Fruit fly (Drosophila melanogaster) whole organism, embryonic: ENCODE data around the gene CG9706.

Experiments used
- BEAF-32 ChIP-seq: fragments of 200-800 bp; sonication (Bioruptor generic); optimal IDR thresholded peaks from 3 replicates; lab custom pipeline; 2017; ENCODE audit warnings: missing biosample characterization, missing genetic modification characterization, mild to moderate bottlenecking, moderate library complexity, missing genetic modification reagents
- BtbVII ChIP-seq: fragments of 200-800 bp; sonication (Bioruptor generic); optimal IDR thresholded peaks from 3 replicates; lab custom pipeline; 2017; ENCODE audit warnings: missing biosample characterization, mild to moderate bottlenecking, missing genetic modification characterization
- CG11247 ChIP-seq: fragments of 200-800 bp; sonication (Bioruptor generic); IDR thresholded peaks from 2 replicates; pipeline ENCODE4 v1.3.6; 2022; ENCODE audit warnings: missing biosample characterization, missing genetic modification characterization
- CG12236 ChIP-seq: fragments of 200-800 bp; sonication (Bioruptor generic); optimal IDR thresholded peaks from 2 replicates; lab custom pipeline; 2016; ENCODE audit warnings: missing biosample characterization, missing genetic modification characterization
- CG12391 ChIP-seq: fragments of 200-800 bp; sonication (Bioruptor generic); optimal IDR thresholded peaks from 3 replicates; lab custom pipeline; 2018; ENCODE audit warnings: missing biosample characterization, mild to moderate bottlenecking, missing genetic modification characterization, moderate library complexity
- CG13424 ChIP-seq: fragments of 200-800 bp; sonication (Bioruptor generic); optimal IDR thresholded peaks from 2 replicates; lab custom pipeline; 2019; ENCODE audit warnings: missing biosample characterization, mild to moderate bottlenecking, missing genetic modification characterization, moderate library complexity
- CG1602 ChIP-seq: fragments of 200-800 bp; sonication (Bioruptor generic); optimal IDR thresholded peaks from 3 replicates; lab custom pipeline; 2016; ENCODE audit warnings: missing biosample characterization, missing genetic modification characterization
- CG17612 ChIP-seq: fragments of 200-800 bp; sonication (Bioruptor generic); IDR thresholded peaks from 2 replicates; pipeline ENCODE4 v1.3.6; 2022; ENCODE audit warnings: missing biosample characterization, missing genetic modification characterization
- CG17912 ChIP-seq: fragments of 200-800 bp; sonication (Bioruptor generic); optimal IDR thresholded peaks from 2 replicates; lab custom pipeline; 2018; ENCODE audit warnings: missing biosample characterization, mild to moderate bottlenecking, missing genetic modification characterization
- CG18476 ChIP-seq: fragments of 200-800 bp; sonication (Bioruptor generic); optimal IDR thresholded peaks from 2 replicates; lab custom pipeline; 2016; ENCODE audit warnings: missing biosample characterization, mild to moderate bottlenecking, missing genetic modification characterization
- CG2712 ChIP-seq: fragments of 200-800 bp; optimal IDR thresholded peaks from 3 replicates; lab custom pipeline; 2019; ENCODE audit warnings: missing biosample characterization, mild to moderate bottlenecking, missing genetic modification characterization, moderate library complexity
- CG2875 ChIP-seq: fragments of 200-800 bp; sonication (Bioruptor generic); optimal IDR thresholded peaks from 2 replicates; lab custom pipeline; 2017; ENCODE audit warnings: missing biosample characterization, mild to moderate bottlenecking, missing genetic modification characterization, missing genetic modification reagents
- CG31365 ChIP-seq: fragments of 200-800 bp; sonication (Bioruptor generic); optimal IDR thresholded peaks from 2 replicates; lab custom pipeline; 2018; ENCODE audit warnings: missing biosample characterization, mild to moderate bottlenecking, missing genetic modification characterization
- CG32767 ChIP-seq: fragments of 200-800 bp; sonication (Bioruptor generic); IDR thresholded peaks from 2 replicates; pipeline ENCODE4 v1.3.6; 2022; ENCODE audit warnings: missing biosample characterization, missing genetic modification characterization
- CG4328 ChIP-seq: fragments of 200-800 bp; sonication (Bioruptor generic); optimal IDR thresholded peaks from 3 replicates; lab custom pipeline; 2017; ENCODE audit warnings: missing biosample characterization, missing genetic modification reagents, missing genetic modification characterization
- CG4404 ChIP-seq: fragments of 200-800 bp; sonication (Bioruptor generic); IDR thresholded peaks from 2 replicates; pipeline ENCODE4 v1.3.6; 2022; ENCODE audit warnings: missing biosample characterization, missing genetic modification characterization
- CG6254 ChIP-seq: fragments of 200-800 bp; sonication (Bioruptor generic); optimal IDR thresholded peaks from 3 replicates; lab custom pipeline; 2017; ENCODE audit warnings: mild to moderate bottlenecking, missing biosample characterization, missing genetic modification reagents, missing genetic modification characterization
- CG6765 ChIP-seq: fragments of 200-800 bp; sonication (Bioruptor generic); optimal IDR thresholded peaks from 3 replicates; lab custom pipeline; 2017; ENCODE audit warnings: missing biosample characterization, mild to moderate bottlenecking, missing genetic modification characterization
- CG7357 ChIP-seq: fragments of 200-800 bp; sonication (Bioruptor generic); IDR thresholded peaks from 3 replicates; pipeline ENCODE4 v1.3.6; 2022; ENCODE audit warnings: missing biosample characterization, missing genetic modification characterization
- CG8944 ChIP-seq: fragments of 200-800 bp; sonication (Bioruptor generic); optimal IDR thresholded peaks from 3 replicates; lab custom pipeline; 2016; ENCODE audit warnings: missing biosample characterization, missing genetic modification characterization
- CG9727 ChIP-seq: fragments of 200-800 bp; sonication (Bioruptor generic); optimal IDR thresholded peaks from 3 replicates; lab custom pipeline; 2017; ENCODE audit warnings: missing biosample characterization, mild to moderate bottlenecking, missing genetic modification characterization
- D ChIP-seq, 2 experiments: fragments of 200-800 bp in 1 of 2; fragments of >200 bp in 1 of 2; sonication (Bioruptor generic) in 1 of 2; optimal IDR thresholded peaks; 2 replicates in 1 of 2; 3 replicates in 1 of 2; lab custom pipeline; 2017; ENCODE audit warnings: mild to moderate bottlenecking in 1 of 2, missing biosample characterization in 1 of 2, missing genetic modification characterization in 1 of 2, missing genetic modification reagents in 1 of 2
- D19B ChIP-seq: fragments of 200-800 bp; sonication (Bioruptor generic); optimal IDR thresholded peaks from 2 replicates; lab custom pipeline; 2017; ENCODE audit warnings: missing biosample characterization, mild to moderate bottlenecking, missing genetic modification characterization
- Drgx ChIP-seq: fragments of 200-800 bp; sonication (Bioruptor generic); IDR thresholded peaks from 2 replicates; pipeline ENCODE4 v1.3.6; 2022; ENCODE audit warnings: missing biosample characterization, missing genetic modification characterization
- Gsc ChIP-seq: fragments of 200-800 bp; sonication (Bioruptor generic); IDR thresholded peaks from 2 replicates; pipeline ENCODE4 v1.3.6; 2022; ENCODE audit warnings: missing biosample characterization, missing genetic modification characterization
- HLH54F ChIP-seq: fragments of 200-800 bp; sonication (Bioruptor generic); optimal IDR thresholded peaks from 3 replicates; lab custom pipeline; 2016; ENCODE audit warnings: missing biosample characterization, missing genetic modification characterization
- Hmx ChIP-seq: fragments of 200-800 bp; sonication (Bioruptor generic); optimal IDR thresholded peaks from 2 replicates; lab custom pipeline; 2016; ENCODE audit warnings: missing biosample characterization, missing genetic modification characterization
- Hr51 ChIP-seq, 2 experiments: fragments of 200-800 bp; sonication (Bioruptor generic); optimal IDR thresholded peaks; 2 replicates in 1 of 2; 3 replicates in 1 of 2; lab custom pipeline; 2016 to 2018; ENCODE audit warnings: missing biosample characterization in 2 of 2, missing genetic modification characterization in 2 of 2, mild to moderate bottlenecking in 1 of 2, moderate library complexity in 1 of 2
- Kr ChIP-seq: fragments of 200-800 bp; sonication (Bioruptor generic); optimal IDR thresholded peaks from 2 replicates; lab custom pipeline; 2017; ENCODE audit warnings: missing biosample characterization, mild to moderate bottlenecking, missing genetic modification characterization
- Meics ChIP-seq: fragments of 200-800 bp; sonication (Bioruptor generic); optimal IDR thresholded peaks from 2 replicates; lab custom pipeline; 2017; ENCODE audit warnings: missing biosample characterization, mild to moderate bottlenecking, missing genetic modification characterization
- Mes4 ChIP-seq: fragments of 200-800 bp; sonication (Bioruptor generic); optimal IDR thresholded peaks from 2 replicates; lab custom pipeline; 2016; ENCODE audit warnings: missing biosample characterization, missing genetic modification characterization
- Sry-δ ChIP-seq: fragments of 200-800 bp; sonication (Bioruptor generic); optimal IDR thresholded peaks from 2 replicates; lab custom pipeline; 2016; ENCODE audit warnings: missing biosample characterization, missing genetic modification characterization
- TFAM ChIP-seq: fragments of 200-800 bp; sonication (Bioruptor generic); optimal IDR thresholded peaks from 2 replicates; lab custom pipeline; 2017; ENCODE audit warnings: missing biosample characterization, missing genetic modification characterization, inconsistent platforms
- Xbp1 ChIP-seq: fragments of 200-800 bp; sonication (Bioruptor generic); optimal IDR thresholded peaks from 3 replicates; lab custom pipeline; 2016; ENCODE audit warnings: missing biosample characterization, mild to moderate bottlenecking, missing genetic modification characterization
- ash1 ChIP-seq: fragments of 200-800 bp; sonication (Bioruptor generic); optimal IDR thresholded peaks from 2 replicates; lab custom pipeline; 2018; ENCODE audit warnings: missing biosample characterization, mild to moderate bottlenecking, missing genetic modification characterization
- az2 ChIP-seq: fragments of 200-800 bp; sonication (Bioruptor generic); optimal IDR thresholded peaks from 3 replicates; lab custom pipeline; 2016; ENCODE audit warnings: missing biosample characterization, missing genetic modification characterization
- fd3F ChIP-seq: fragments of 200-800 bp; sonication (Bioruptor generic); optimal IDR thresholded peaks from 2 replicates; lab custom pipeline; 2018; ENCODE audit warnings: missing biosample characterization, mild to moderate bottlenecking, missing genetic modification characterization, moderate library complexity
- gsb-n ChIP-seq: fragments of 200-800 bp; sonication (Bioruptor generic); optimal IDR thresholded peaks from 3 replicates; lab custom pipeline; 2018; ENCODE audit warnings: missing biosample characterization, mild to moderate bottlenecking, missing genetic modification characterization
- jing ChIP-seq: fragments of 200-800 bp; sonication (Bioruptor generic); optimal IDR thresholded peaks from 2 replicates; lab custom pipeline; 2018; ENCODE audit warnings: missing biosample characterization, mild to moderate bottlenecking, missing genetic modification characterization
- kah ChIP-seq: fragments of 200-800 bp; sonication (Bioruptor generic); optimal IDR thresholded peaks from 2 replicates; lab custom pipeline; 2018; ENCODE audit warnings: missing biosample characterization, mild to moderate bottlenecking, missing genetic modification characterization
- lov ChIP-seq, 2 experiments: fragments of 200-800 bp in 1 of 2; fragments of >200 bp in 1 of 2; sonication (Bioruptor generic) in 1 of 2; IDR thresholded peaks in 1 of 2; optimal IDR thresholded peaks in 1 of 2; 2 replicates in 1 of 2; 3 replicates in 1 of 2; pipeline versions ENCODE4 v1.3.6 to Lab custom; 2017 to 2022; ENCODE audit warnings: missing biosample characterization in 1 of 2, missing genetic modification characterization in 1 of 2
- nmo ChIP-seq: fragments of 200-800 bp; sonication (Bioruptor generic); optimal IDR thresholded peaks from 2 replicates; lab custom pipeline; 2018; ENCODE audit warnings: missing biosample characterization, mild to moderate bottlenecking, missing genetic modification characterization, moderate library complexity
- onecut ChIP-seq: fragments of 200-800 bp; sonication (Bioruptor generic); IDR thresholded peaks from 2 replicates; pipeline ENCODE4 v1.3.6; 2022; ENCODE audit warnings: missing biosample characterization, missing genetic modification characterization
- pho ChIP-seq: fragments of 200-800 bp; sonication (Bioruptor generic); optimal IDR thresholded peaks from 2 replicates; lab custom pipeline; 2016; ENCODE audit warnings: missing biosample characterization, missing genetic modification characterization
- prd ChIP-seq, 3 experiments: fragments of >200 bp in 2 of 3; fragments of 200-800 bp in 1 of 3; sonication (Bioruptor generic) in 1 of 3; optimal IDR thresholded peaks in 2 of 3; IDR thresholded peaks in 1 of 3; 2 replicates in 2 of 3; 3 replicates in 1 of 3; pipeline versions ENCODE4 v1.3.6 to Lab custom; 2017 to 2022; ENCODE audit warnings: missing biosample characterization in 1 of 3, missing genetic modification characterization in 1 of 3
- sens ChIP-seq: fragments of 200-800 bp; sonication (Bioruptor generic); peaks from one replicate; lab custom pipeline; 2016; ENCODE audit warnings: missing biosample characterization, missing genetic modification characterization
- trem ChIP-seq: fragments of 200-800 bp; optimal IDR thresholded peaks from 3 replicates; lab custom pipeline; 2019; ENCODE audit warnings: missing biosample characterization, mild to moderate bottlenecking, missing genetic modification characterization, moderate library complexity
- zen ChIP-seq: fragments of 200-800 bp; sonication (Bioruptor generic); optimal IDR thresholded peaks from 3 replicates; lab custom pipeline; 2018; ENCODE audit warnings: missing biosample characterization, mild to moderate bottlenecking, missing genetic modification characterization, moderate library complexity

The CG9706 gene

dm6 chr3L:16782218-16782763, 519 bp upstream of the CG9706 start (continued):
- TF ChIP-seq CG9727 (GFP tag; lab: Kevin White, UChicago) (peak; percentile 80), CG13424 (tag; lab: Kevin White, UChicago) (peak; percentile 65), CG12391 (tag; lab: Kevin White, UChicago) (peak; percentile 75), D19B (peak; percentile 9), az2 (GFP tag; lab: Kevin White, UChicago) (peak; percentile 70), jing (GFP tag; lab: Kevin White, UChicago) (peak; percentile 51), Hmx (GFP tag; lab: Kevin White, UChicago) (peak; percentile 31), Drgx (peak; percentile 71), D (optimal IDR thresholded peaks at IDR 0.05; lab: Kevin White, UChicago) (no peak), D (GFP tag; optimal IDR thresholded peaks at IDR 0.05; lab: Kevin White, UChicago) (peak; percentile 82), pho (GFP tag; lab: Kevin White, UChicago) (peak; percentile 50), lov (optimal IDR thresholded peaks at IDR 0.05; lab: Kevin White, UChicago) (no peak), lov (GFP tag; IDR thresholded peaks at IDR 0.05; lab: Robert Waterston, UW) (peak; percentile 44; the same call in 1 of the 3 replicates), CG6254 (GFP tag; lab: Kevin White, UChicago) (peak; percentile 64), CG2712 (peak; percentile 83), trem (tag; lab: Kevin White, UChicago) (peak; percentile 68), CG12236 (GFP tag; lab: Kevin White, UChicago) (peak; percentile 47), ash1 (GFP tag; lab: Kevin White, UChicago) (no peak), Hr51 (GFP tag; optimal IDR thresholded peaks at IDR 0.05; lab: Kevin White, UChicago) (peak in 1 of 2 experiments; percentile 10), CG18476 (GFP tag; lab: Kevin White, UChicago) (peak; percentile 54), CG2875 (peak; percentile 68), CG8944 (GFP tag; lab: Kevin White, UChicago) (peak; percentile 44), Xbp1 (GFP tag; lab: Kevin White, UChicago) (peak; percentile 74), Gsc (0 out of 2 replicates have a peak, but pooled peaks have one; percentile 37), Sry-δ (no peak), kah (peak; percentile 14), CG4404 (GFP tag; lab: Robert Waterston, UW) (peak; percentile 65), CG1602 (peak; percentile 55), Meics (GFP tag; lab: Kevin White, UChicago) (no peak), BEAF-32 (GFP tag; lab: Kevin White, UChicago) (no peak), TFAM (peak; percentile 0), CG4328 (no peak), CG32767 (GFP tag; lab: Robert Waterston, UW) (0 out of 2 replicates have a peak, but pooled peaks have one; percentile 46), HLH54F (peak; percentile 46), fd3F (GFP tag; lab: Kevin White, UChicago) (peak; percentile 49), CG17612 (GFP tag; lab: Robert Waterston, UW) (peak; percentile 39; the same call in 1 of the 2 replicates), CG31365 (tag; lab: Kevin White, UChicago) (peak; percentile 26), CG11247 (GFP tag; lab: Robert Waterston, UW) (peak; percentile 28; the same call in 1 of the 2 replicates), onecut (GFP tag; lab: Robert Waterston, UW) (peak; percentile 39; the same call in 1 of the 2 replicates), zen (tag; lab: Kevin White, UChicago) (peak; percentile 60), Kr (GFP tag; lab: Kevin White, UChicago) (no peak), Mes4 (GFP tag; lab: Kevin White, UChicago) (peak; percentile 36), prd (optimal IDR thresholded peaks at IDR 0.05; lab: Kevin White, UChicago) (no peak), prd (GFP tag; IDR thresholded peaks at IDR 0.05; lab: Robert Waterston, UW) (peak; percentile 80), CG6765 (GFP tag; lab: Kevin White, UChicago) (peak; percentile 52), gsb-n (tag; lab: Kevin White, UChicago) (peak; percentile 82), CG7357 (peak; percentile 70; the same call in 1 of the 3 replicates), sens (peak; percentile 98), CG17912 (GFP tag; lab: Kevin White, UChicago) (no peak), BtbVII (GFP tag; lab: Kevin White, UChicago) (peak; percentile 29), nmo (GFP tag; lab: Kevin White, UChicago) (peak; percentile 79)
